Worm (Caenorhabditis elegans) whole organism, young adult: ENCODE data around the gene F52F10.2.

ENCODE experiments used
- B0261.1 ChIP-seq: sonication (generic microtip); optimal IDR thresholded peaks from 2 replicates; lab custom pipeline; 2016; ENCODE audit warnings: mild to moderate bottlenecking, missing genetic modification characterization, moderate library complexity, missing compliant biosample characterization
- F23B12.7 ChIP-seq: sonication (generic microtip); optimal IDR thresholded peaks from 2 replicates; lab custom pipeline; 2017; ENCODE audit warnings: missing genetic modification characterization, mild to moderate bottlenecking, missing compliant biosample characterization, antibody characterized with exemption, moderate library complexity; ENCODE audit not compliant: insufficient read depth
- F52B5.7 ChIP-seq: sonication (generic microtip); optimal IDR thresholded peaks from 2 replicates; lab custom pipeline; 2016; ENCODE audit warnings: mild to moderate bottlenecking, missing genetic modification characterization, missing compliant biosample characterization
- K12H6.12 ChIP-seq: fragments of 200-800 bp; sonication (Bioruptor generic); optimal IDR thresholded peaks from 2 replicates; lab custom pipeline; 2018; ENCODE audit warnings: mild to moderate bottlenecking, missing genetic modification characterization, missing compliant biosample characterization
- T07F8.4 ChIP-seq: sonication (generic microtip); optimal IDR thresholded peaks from 2 replicates; lab custom pipeline; 2016; ENCODE audit warnings: mild to moderate bottlenecking, missing genetic modification characterization, moderate library complexity, missing compliant biosample characterization
- Y56A3A.18 ChIP-seq: fragments of 200-800 bp; sonication (Bioruptor generic); IDR thresholded peaks from 2 replicates; pipeline ENCODE4 v1.3.6; 2022; ENCODE audit warnings: missing genetic modification reagents, missing genetic modification characterization, missing compliant biosample characterization
- Y95B8A.8 ChIP-seq: fragments of 200-800 bp; sonication (Bioruptor generic); IDR thresholded peaks from 2 replicates; pipeline ENCODE4 v1.3.6; 2022; ENCODE audit warnings: missing genetic modification reagents, missing genetic modification characterization, missing compliant biosample characterization
- ama-1 ChIP-seq, 3 experiments: fragments of 150-350 bp in 1 of 3; sonication (generic microtip) in 2 of 3; optimal IDR thresholded peaks; 2 replicates each; lab custom pipeline; 2014 to 2018; ENCODE audit warnings: missing biosample characterization in 2 of 3, missing genetic modification characterization in 2 of 3, missing genetic modification reagents in 2 of 3
- aptf-2 ChIP-seq: fragments of 200-800 bp; sonication (Bioruptor generic); conservative IDR thresholded peaks from 2 replicates; pipeline ENCODE4 v1.3.6; 2022; ENCODE audit warnings: missing genetic modification reagents, missing genetic modification characterization, missing compliant biosample characterization
- athp-1 ChIP-seq: sonication (generic microtip); optimal IDR thresholded peaks from 2 replicates; lab custom pipeline; 2017; ENCODE audit warnings: mild to moderate bottlenecking, missing genetic modification characterization, missing compliant biosample characterization
- cebp-2 ChIP-seq: fragments of 200-800 bp; sonication (Bioruptor generic); IDR thresholded peaks from 2 replicates; pipeline ENCODE4 v1.3.6; 2022; ENCODE audit warnings: missing genetic modification characterization, missing compliant biosample characterization
- ceh-40 ChIP-seq: fragments of 200-800 bp; sonication (Bioruptor generic); IDR thresholded peaks from 2 replicates; pipeline ENCODE4 v1.3.6; 2022; ENCODE audit warnings: missing genetic modification characterization, missing compliant biosample characterization
- ceh-58 ChIP-seq: fragments of 200-800 bp; sonication (Bioruptor generic); IDR thresholded peaks from 2 replicates; pipeline ENCODE4 v1.3.6; 2022; ENCODE audit warnings: missing genetic modification characterization, missing compliant biosample characterization
- chd-7 ChIP-seq: sonication (generic microtip); optimal IDR thresholded peaks from 2 replicates; lab custom pipeline; 2016; ENCODE audit warnings: mild to moderate bottlenecking, missing genetic modification characterization, moderate library complexity, missing compliant biosample characterization
- die-1 ChIP-seq: sonication (generic microtip); optimal IDR thresholded peaks from 2 replicates; lab custom pipeline; 2016; ENCODE audit warnings: missing genotype, mild to moderate bottlenecking, missing genetic modification characterization, missing compliant biosample characterization
- dpl-1 ChIP-seq: fragments of 150-350 bp; optimal IDR thresholded peaks from 2 replicates; lab custom pipeline; 2014; ENCODE audit warnings: missing biosample characterization, missing genetic modification reagents, missing genetic modification characterization
- efl-1 ChIP-seq: fragments of 150-350 bp; optimal IDR thresholded peaks from 2 replicates; lab custom pipeline; 2014; ENCODE audit warnings: missing biosample characterization, missing genetic modification reagents, missing genetic modification characterization
- egl-18 ChIP-seq: fragments of 200-800 bp; sonication (Bioruptor generic); IDR thresholded peaks from 2 replicates; pipeline ENCODE4 v1.3.6; 2022; ENCODE audit warnings: missing genetic modification reagents, missing genetic modification characterization, missing compliant biosample characterization
- egrh-3 ChIP-seq: fragments of 200-800 bp; sonication (Bioruptor generic); IDR thresholded peaks from 2 replicates; pipeline ENCODE4 v1.3.6; 2022; ENCODE audit warnings: missing genetic modification reagents, missing genetic modification characterization, missing compliant biosample characterization
- hmg-20 ChIP-seq: fragments of 200-800 bp; sonication (Bioruptor generic); IDR thresholded peaks from 2 replicates; pipeline ENCODE4 v1.3.6; 2022; ENCODE audit warnings: missing genetic modification reagents, missing genetic modification characterization, missing compliant biosample characterization
- hrde-1 ChIP-seq: sonication (generic microtip); optimal IDR thresholded peaks from 2 replicates; lab custom pipeline; 2016; ENCODE audit warnings: missing genetic modification characterization, mild to moderate bottlenecking, missing compliant biosample characterization, moderate library complexity, missing genotype, missing genetic modification reagents, borderline replicate concordance
- lin-54 ChIP-seq: fragments of 200-800 bp; sonication (Bioruptor generic); optimal IDR thresholded peaks from 2 replicates; lab custom pipeline; 2018; ENCODE audit warnings: mild to moderate bottlenecking, missing genetic modification characterization, missing compliant biosample characterization
- lsl-1 ChIP-seq: fragments of 200-800 bp; sonication (Bioruptor generic); optimal IDR thresholded peaks from 2 replicates; lab custom pipeline; 2018; ENCODE audit warnings: mild to moderate bottlenecking, missing genetic modification characterization, moderate library complexity, missing compliant biosample characterization
- nhr-90 ChIP-seq: sonication (generic microtip); optimal IDR thresholded peaks from 2 replicates; lab custom pipeline; 2016; ENCODE audit warnings: missing genotype, mild to moderate bottlenecking, missing genetic modification characterization, missing compliant biosample characterization
- rcor-1 ChIP-seq: fragments of 200-800 bp; sonication (Bioruptor generic); IDR thresholded peaks from 2 replicates; pipeline ENCODE4 v1.3.6; 2022; ENCODE audit warnings: missing genetic modification reagents, missing genetic modification characterization, missing compliant biosample characterization
- repo-1 ChIP-seq: sonication (generic microtip); optimal IDR thresholded peaks from 2 replicates; lab custom pipeline; 2017; ENCODE audit warnings: mild to moderate bottlenecking, missing genetic modification characterization, missing compliant biosample characterization
- sdz-38 ChIP-seq: sonication (generic microtip); optimal IDR thresholded peaks from 2 replicates; lab custom pipeline; 2016; ENCODE audit warnings: missing genotype, missing genetic modification characterization, missing compliant biosample characterization
- snpc-1.1 ChIP-seq: sonication (generic microtip); optimal IDR thresholded peaks from 2 replicates; lab custom pipeline; 2017; ENCODE audit warnings: missing genetic modification characterization, mild to moderate bottlenecking, missing compliant biosample characterization, antibody characterized with exemption, moderate library complexity, missing genotype, missing genetic modification reagents; ENCODE audit not compliant: insufficient read depth
- snpc-4 ChIP-seq, 5 experiments: fragments of 150-350 bp in 1 of 5; sonication (generic microtip) in 4 of 5; optimal IDR thresholded peaks; 2 replicates each; lab custom pipeline; 2014 to 2018; ENCODE audit warnings: missing genetic modification characterization in 5 of 5, missing biosample characterization in 3 of 5, antibody characterized with exemption in 2 of 5, mild to moderate bottlenecking in 2 of 5, missing compliant biosample characterization in 2 of 5, missing genotype in 2 of 5, moderate library complexity in 2 of 5, missing genetic modification reagents in 1 of 5
- sptf-2 ChIP-seq: fragments of 200-800 bp; sonication (Bioruptor generic); optimal IDR thresholded peaks from 2 replicates; lab custom pipeline; 2018; ENCODE audit warnings: mild to moderate bottlenecking, missing genetic modification characterization, missing compliant biosample characterization
- zim-3 ChIP-seq: sonication (generic microtip); optimal IDR thresholded peaks from 2 replicates; lab custom pipeline; 2017; ENCODE audit warnings: mild to moderate bottlenecking, missing genetic modification characterization, moderate library complexity, missing compliant biosample characterization
- ztf-22 ChIP-seq: fragments of 200-800 bp; sonication (Bioruptor generic); optimal IDR thresholded peaks from 2 replicates; lab custom pipeline; 2018; ENCODE audit warnings: mild to moderate bottlenecking, missing genetic modification characterization, moderate library complexity, missing compliant biosample characterization
- ztf-25 ChIP-seq: fragments of 200-800 bp; sonication (Bioruptor generic); IDR thresholded peaks from 2 replicates; pipeline ENCODE4 v1.3.6; 2022; ENCODE audit warnings: missing genetic modification reagents, missing genetic modification characterization, missing compliant biosample characterization

F52F10.2 gene

DNA sequence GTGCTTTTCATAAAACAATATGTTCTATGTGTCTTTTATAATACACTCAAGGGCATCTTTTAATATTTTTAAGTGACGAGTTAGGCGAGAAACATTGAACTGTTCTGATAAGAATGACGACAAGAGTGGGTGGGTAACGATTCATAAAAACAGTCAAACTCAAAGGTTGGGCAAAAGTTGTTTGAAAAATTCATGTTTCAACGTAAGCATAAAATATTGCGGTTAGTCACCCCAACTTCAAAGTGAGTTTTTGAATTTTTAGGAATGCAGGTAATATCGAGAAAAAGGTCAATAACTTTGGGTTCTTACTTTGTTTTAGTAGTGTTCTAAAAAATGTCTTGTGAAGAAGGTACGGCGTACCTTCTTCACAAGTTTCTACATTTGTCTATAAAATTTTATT, 6.2 kb upstream of the F52F10.2 start, which contains the start of gene oac-31:
Gene oac-31 (minus strand): TSS at position 101 of the 400 bp plus-strand sequence.
- TF ChIP-seq zim-3 (no peak), aptf-2 (no peak), sdz-38 (tag; lab: Kevin White, UChicago) (no peak), nhr-90 (tag; lab: Kevin White, UChicago) (no peak), F23B12.7 (tag; lab: Kevin White, UChicago) (no peak), chd-7 (tag; lab: Kevin White, UChicago) (no peak), K12H6.12 (tag; lab: Kevin White, UChicago) (no peak), T07F8.4 (no peak), ceh-40 (GFP tag; lab: Robert Waterston, UW) (no peak), hmg-20 (no peak), ztf-25 (GFP tag; lab: Robert Waterston, UW) (no peak), cebp-2 (GFP tag; lab: Robert Waterston, UW) (no peak), B0261.1 (tag; lab: Kevin White, UChicago) (no peak), lsl-1 (no peak), Y56A3A.18 (GFP tag; lab: Robert Waterston, UW) (no peak), dpl-1 (no peak), snpc-1.1 (tag; lab: Kevin White, UChicago) (no peak), die-1 (tag; lab: Kevin White, UChicago) (no peak)

DNA sequence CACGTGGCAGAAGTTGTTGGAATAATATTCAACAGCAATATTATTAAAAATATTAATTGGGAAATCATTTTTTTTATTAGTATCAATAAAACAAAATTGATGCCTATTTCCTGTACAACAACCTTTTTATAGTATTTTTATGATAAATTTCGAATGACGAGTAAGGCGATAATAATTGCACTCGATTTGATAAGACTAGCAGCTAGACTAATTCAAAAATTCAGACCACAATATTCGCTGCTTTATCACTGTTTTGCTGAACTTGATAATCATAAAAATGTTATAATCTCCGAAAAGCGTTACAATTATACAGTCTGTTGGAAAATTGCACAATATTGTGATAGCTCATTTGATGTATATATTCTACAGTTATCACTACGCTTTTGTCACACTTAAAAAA, 2.2 kb upstream of the F52F10.2 start, which contains the start of gene oac-32:
Gene oac-32 (minus strand): TSS at position 90 of the 400 bp plus-strand sequence.
- no peak for TF ChIP-seq chd-7 (tag; lab: Kevin White, UChicago)
- no peak for TF ChIP-seq Y95B8A.8
- no peak for TF ChIP-seq athp-1 (tag; lab: Kevin White, UChicago)
- TF ChIP-seq efl-1 (GFP tag; lab: Kevin White, UChicago), result no peak
- no peak for TF ChIP-seq ama-1 (optimal IDR thresholded peaks at IDR 0.05; lab: Kevin White, UChicago)
- no peak for TF ChIP-seq ama-1 (GFP tag; optimal IDR thresholded peaks at IDR 0.05; lab: Kevin White, UChicago)
- TF ChIP-seq F52B5.7 (tag; lab: Kevin White, UChicago), result no peak
- no peak for TF ChIP-seq ztf-22 (GFP tag; lab: Kevin White, UChicago)
- TF ChIP-seq hrde-1, result no peak
- no peak for TF ChIP-seq lin-54 (GFP tag; lab: Kevin White, UChicago)
- no peak for TF ChIP-seq egl-18 (GFP tag; lab: Robert Waterston, UW)
- TF ChIP-seq ceh-58 (GFP tag; lab: Robert Waterston, UW), result no peak
- no peak for TF ChIP-seq sptf-2 (GFP tag; lab: Kevin White, UChicago)
- no peak for TF ChIP-seq repo-1 (tag; lab: Kevin White, UChicago)
- no peak for TF ChIP-seq egrh-3 (GFP tag; lab: Robert Waterston, UW)
- TF ChIP-seq, all 124 proteins: peak for 0

DNA sequence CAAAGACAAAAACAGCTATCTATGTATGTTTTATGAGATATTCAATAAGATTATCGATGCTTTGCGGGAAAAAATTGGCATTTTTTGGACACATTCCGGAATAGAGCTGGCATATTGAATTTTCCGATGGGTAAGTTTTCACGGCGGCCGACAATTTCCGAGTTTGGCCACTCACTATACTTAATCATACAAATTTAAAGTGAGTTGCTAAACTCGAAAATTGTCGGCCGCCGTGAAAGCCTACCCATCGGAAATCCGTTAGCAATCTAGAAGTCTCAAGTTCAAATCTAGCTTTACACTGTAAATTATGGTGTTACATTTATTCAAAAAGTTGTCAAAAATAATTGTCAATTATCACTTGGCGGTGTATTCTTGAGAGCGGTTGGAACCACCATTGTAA, 2.8 kb downstream of the F52F10.2 start:
- TF ChIP-seq snpc-4 (GFP tag; optimal IDR thresholded peaks at IDR 0.05; lab: Kevin White, UChicago) (no peak), snpc-4 (tag; optimal IDR thresholded peaks at IDR 0.05; lab: Kevin White, UChicago) (peak in 3 of 4 experiments; percentile 37 to 87 (median 84)), lsl-1 (no peak), snpc-1.1 (tag; lab: Kevin White, UChicago) (peak; percentile 41)

DNA sequence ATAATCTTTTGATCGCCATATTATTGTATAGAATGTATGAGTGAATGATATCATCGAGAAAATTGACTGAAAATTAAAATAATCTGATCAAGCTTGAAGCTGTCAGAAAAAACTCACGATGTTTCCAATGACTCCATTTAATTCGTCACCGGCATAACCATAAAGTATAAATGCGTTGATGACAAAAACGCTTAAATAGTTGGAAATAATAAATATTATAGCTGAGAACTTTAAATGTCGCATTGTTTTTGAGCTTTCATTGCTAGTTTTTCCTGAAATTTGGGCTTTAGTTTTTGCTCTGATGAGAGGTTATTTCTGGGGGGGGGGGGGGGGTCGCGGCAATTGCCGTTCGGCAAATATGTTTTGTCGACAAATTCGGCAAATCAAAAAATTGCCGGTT, 3.2 kb downstream of the F52F10.2 start:
- no peak for TF ChIP-seq chd-7 (tag; lab: Kevin White, UChicago)
- no peak for TF ChIP-seq rcor-1 (GFP tag; lab: Robert Waterston, UW)
